Fruit fly (Drosophila melanogaster) whole organism, embryonic: Measurements from ENCODE around the gene CG8891.

Experiments used
- B-H1 ChIP-seq: fragments of 200-800 bp; sonication (Bioruptor generic); IDR thresholded peaks from 3 replicates; pipeline ENCODE4 v1.3.6; 2022; ENCODE audit warnings: missing biosample characterization, missing genetic modification characterization
- CG10147 ChIP-seq: fragments of 200-800 bp; sonication (Bioruptor generic); optimal IDR thresholded peaks from 2 replicates; lab custom pipeline; 2019; ENCODE audit warnings: missing biosample characterization, mild to moderate bottlenecking, missing genetic modification characterization, moderate library complexity
- CG10267 ChIP-seq: fragments of 200-800 bp; sonication (Bioruptor generic); optimal IDR thresholded peaks from 2 replicates; lab custom pipeline; 2018; ENCODE audit warnings: missing biosample characterization, mild to moderate bottlenecking, missing genetic modification characterization, moderate library complexity
- CG11085 ChIP-seq: fragments of 200-800 bp; sonication (Bioruptor generic); IDR thresholded peaks from 2 replicates; pipeline ENCODE4 v1.3.6; 2022; ENCODE audit warnings: missing biosample characterization, missing genetic modification characterization
- CG12104 ChIP-seq: fragments of 200-800 bp; sonication (Bioruptor generic); optimal IDR thresholded peaks from 3 replicates; lab custom pipeline; 2016; ENCODE audit warnings: missing biosample characterization, missing genetic modification characterization
- CG12219 ChIP-seq: fragments of 200-800 bp; sonication (Bioruptor generic); optimal IDR thresholded peaks from 3 replicates; lab custom pipeline; 2018; ENCODE audit warnings: missing biosample characterization, mild to moderate bottlenecking, missing genetic modification characterization
- CG13775 ChIP-seq: fragments of 200-800 bp; sonication (Bioruptor generic); optimal IDR thresholded peaks from 3 replicates; lab custom pipeline; 2017; ENCODE audit warnings: missing biosample characterization, mild to moderate bottlenecking, missing genetic modification characterization
- CG15479 ChIP-seq: fragments of 200-800 bp; sonication (Bioruptor generic); optimal IDR thresholded peaks from 3 replicates; lab custom pipeline; 2019; ENCODE audit warnings: missing biosample characterization, mild to moderate bottlenecking, missing genetic modification characterization, moderate library complexity
- CG17612 ChIP-seq: fragments of 200-800 bp; sonication (Bioruptor generic); IDR thresholded peaks from 2 replicates; pipeline ENCODE4 v1.3.6; 2022; ENCODE audit warnings: missing biosample characterization, missing genetic modification characterization
- CG17912 ChIP-seq: fragments of 200-800 bp; sonication (Bioruptor generic); optimal IDR thresholded peaks from 2 replicates; lab custom pipeline; 2018; ENCODE audit warnings: missing biosample characterization, mild to moderate bottlenecking, missing genetic modification characterization
- CG2116 ChIP-seq: fragments of 200-800 bp; sonication (Bioruptor generic); optimal IDR thresholded peaks from 3 replicates; lab custom pipeline; 2018; ENCODE audit warnings: missing biosample characterization, mild to moderate bottlenecking, missing genetic modification characterization
- CG31365 ChIP-seq: fragments of 200-800 bp; sonication (Bioruptor generic); optimal IDR thresholded peaks from 2 replicates; lab custom pipeline; 2018; ENCODE audit warnings: missing biosample characterization, mild to moderate bottlenecking, missing genetic modification characterization
- CG42726 ChIP-seq: fragments of 200-800 bp; sonication (Bioruptor generic); IDR thresholded peaks from 2 replicates; pipeline ENCODE4 v1.3.6; 2022; ENCODE audit warnings: missing biosample characterization, missing genetic modification characterization; ENCODE audit not compliant: partially characterized antibody
- CG4617 ChIP-seq: fragments of 200-800 bp; sonication (Bioruptor generic); optimal IDR thresholded peaks from 3 replicates; lab custom pipeline; 2016; ENCODE audit warnings: missing biosample characterization, missing genetic modification characterization, borderline replicate concordance
- CG4854 ChIP-seq: fragments of 200-800 bp; sonication (Bioruptor generic); optimal IDR thresholded peaks from 2 replicates; lab custom pipeline; 2016; ENCODE audit warnings: missing biosample characterization, missing genetic modification characterization, inconsistent platforms
- CG6854 ChIP-seq: fragments of 200-800 bp; sonication (Bioruptor generic); optimal IDR thresholded peaks from 3 replicates; lab custom pipeline; 2017; ENCODE audit warnings: missing biosample characterization, mild to moderate bottlenecking, missing genetic modification characterization
- CG7271 ChIP-seq: fragments of 200-800 bp; sonication (Bioruptor generic); optimal IDR thresholded peaks from 2 replicates; lab custom pipeline; 2018; ENCODE audit warnings: missing biosample characterization, mild to moderate bottlenecking, missing genetic modification characterization, moderate library complexity
- Doc3 ChIP-seq: fragments of 200-800 bp; sonication (Bioruptor generic); IDR thresholded peaks from 3 replicates; pipeline ENCODE4 v1.3.6; 2022; ENCODE audit warnings: missing biosample characterization, missing genetic modification characterization; ENCODE audit not compliant: partially characterized antibody
- Dp ChIP-seq: fragments of 200-800 bp; sonication (Bioruptor generic); optimal IDR thresholded peaks from 2 replicates; lab custom pipeline; 2018; ENCODE audit warnings: missing biosample characterization, mild to moderate bottlenecking, missing genetic modification characterization, moderate library complexity
- E2f1 ChIP-seq: fragments of 200-800 bp; sonication (Bioruptor generic); IDR thresholded peaks from 2 replicates; pipeline ENCODE4 v1.3.6; 2022; ENCODE audit warnings: missing biosample characterization, missing genetic modification characterization
- Eip74EF ChIP-seq, 2 experiments: fragments of 200-800 bp in 1 of 2; fragments of >200 bp in 1 of 2; sonication (Bioruptor generic) in 1 of 2; optimal IDR thresholded peaks; 2 replicates each; lab custom pipeline; 2017 to 2019; ENCODE audit warnings: missing biosample characterization in 2 of 2, missing genetic modification characterization in 2 of 2, mild to moderate bottlenecking in 1 of 2, moderate library complexity in 1 of 2
- MESR4 ChIP-seq: fragments of 200-800 bp; sonication (Bioruptor generic); optimal IDR thresholded peaks from 2 replicates; lab custom pipeline; 2018; ENCODE audit warnings: missing biosample characterization, mild to moderate bottlenecking, missing genetic modification characterization, moderate library complexity
- Mes4 ChIP-seq: fragments of 200-800 bp; sonication (Bioruptor generic); optimal IDR thresholded peaks from 2 replicates; lab custom pipeline; 2016; ENCODE audit warnings: missing biosample characterization, missing genetic modification characterization
- NC2α ChIP-seq: fragments of 200-800 bp; sonication (Bioruptor generic); optimal IDR thresholded peaks from 2 replicates; lab custom pipeline; 2016; ENCODE audit warnings: missing biosample characterization, missing genetic modification characterization
- Optix ChIP-seq: fragments of 200-800 bp; sonication (Bioruptor generic); IDR thresholded peaks from 3 replicates; pipeline ENCODE4 v1.3.6; 2022; ENCODE audit warnings: missing biosample characterization, missing genetic modification characterization
- Ssrp ChIP-seq: fragments of 200-800 bp; sonication (Bioruptor generic); optimal IDR thresholded peaks from 2 replicates; lab custom pipeline; 2018; ENCODE audit warnings: missing biosample characterization, mild to moderate bottlenecking, missing genetic modification characterization, moderate library complexity
- bsh ChIP-seq, 2 experiments: fragments of 200-800 bp; sonication (Bioruptor generic); optimal IDR thresholded peaks; 2 replicates each; lab custom pipeline; 2017 to 2018; ENCODE audit warnings: mild to moderate bottlenecking in 2 of 2, missing biosample characterization in 2 of 2, missing genetic modification characterization in 2 of 2, moderate library complexity in 1 of 2
- caup ChIP-seq: fragments of 200-800 bp; sonication (Bioruptor generic); optimal IDR thresholded peaks from 3 replicates; lab custom pipeline; 2017; ENCODE audit warnings: missing biosample characterization, mild to moderate bottlenecking, missing genetic modification characterization, moderate library complexity; ENCODE audit not compliant: severe bottlenecking
- crp ChIP-seq, 2 experiments: fragments of 200-800 bp; sonication (Bioruptor generic); optimal IDR thresholded peaks; 2 replicates in 1 of 2; 3 replicates in 1 of 2; lab custom pipeline; 2017; ENCODE audit warnings: missing biosample characterization in 2 of 2, missing genetic modification characterization in 2 of 2, mild to moderate bottlenecking in 1 of 2, moderate library complexity in 1 of 2
- dimm ChIP-seq: fragments of 200-800 bp; sonication (Bioruptor generic); IDR thresholded peaks from 2 replicates; pipeline ENCODE4 v1.3.6; 2022; ENCODE audit warnings: missing biosample characterization, missing genetic modification characterization
- eyg ChIP-seq: fragments of 200-800 bp; sonication (Bioruptor generic); optimal IDR thresholded peaks from 3 replicates; lab custom pipeline; 2016; ENCODE audit warnings: missing biosample characterization, missing genetic modification characterization
- fd64A ChIP-seq: fragments of 200-800 bp; sonication (Bioruptor generic); optimal IDR thresholded peaks from 3 replicates; lab custom pipeline; 2018; ENCODE audit warnings: missing biosample characterization, mild to moderate bottlenecking, missing genetic modification characterization
- gfzf ChIP-seq: fragments of 200-800 bp; sonication (Bioruptor generic); optimal IDR thresholded peaks from 2 replicates; lab custom pipeline; 2016; ENCODE audit warnings: missing biosample characterization, mild to moderate bottlenecking, missing genetic modification characterization, moderate library complexity
- grn ChIP-seq: fragments of 200-800 bp; sonication (Bioruptor generic); optimal IDR thresholded peaks from 3 replicates; lab custom pipeline; 2017; ENCODE audit warnings: missing biosample characterization, missing genetic modification characterization
- jumu ChIP-seq: fragments of 200-800 bp; sonication (Bioruptor generic); optimal IDR thresholded peaks from 3 replicates; lab custom pipeline; 2016; ENCODE audit warnings: missing biosample characterization, missing genetic modification characterization
- lmd ChIP-seq: fragments of 200-800 bp; sonication (Bioruptor generic); IDR thresholded peaks from 2 replicates; pipeline ENCODE4 v1.3.6; 2022; ENCODE audit warnings: missing biosample characterization, missing genetic modification characterization
- maf-S ChIP-seq: fragments of 200-800 bp; sonication (Bioruptor generic); optimal IDR thresholded peaks from 2 replicates; lab custom pipeline; 2016; ENCODE audit warnings: missing biosample characterization, missing genetic modification characterization
- p53 ChIP-seq: fragments of 200-800 bp; sonication (Bioruptor generic); optimal IDR thresholded peaks from 2 replicates; lab custom pipeline; 2016; ENCODE audit warnings: missing biosample characterization, missing genetic modification characterization
- pzg ChIP-seq: fragments of 200-800 bp; sonication (Bioruptor generic); optimal IDR thresholded peaks from 3 replicates; lab custom pipeline; 2018; ENCODE audit warnings: missing biosample characterization, mild to moderate bottlenecking, missing genetic modification characterization, moderate library complexity
- rib ChIP-seq: fragments of 200-800 bp; sonication (Bioruptor generic); IDR thresholded peaks from 2 replicates; pipeline ENCODE4 v1.3.6; 2022; ENCODE audit warnings: missing biosample characterization, missing genetic modification characterization
- ro ChIP-seq: fragments of 200-800 bp; sonication (Bioruptor generic); IDR thresholded peaks from 2 replicates; pipeline ENCODE4 v1.3.6; 2022; ENCODE audit warnings: missing biosample characterization, missing genetic modification characterization
- schlank ChIP-seq: fragments of 200-800 bp; sonication (Bioruptor generic); optimal IDR thresholded peaks from 2 replicates; lab custom pipeline; 2018; ENCODE audit warnings: missing biosample characterization, mild to moderate bottlenecking, missing genetic modification characterization
- shn ChIP-seq: fragments of 200-800 bp; sonication (Bioruptor generic); optimal IDR thresholded peaks from 3 replicates; lab custom pipeline; 2016; ENCODE audit warnings: missing biosample characterization, missing genetic modification characterization
- slp2 ChIP-seq: fragments of 200-800 bp; sonication (Bioruptor generic); optimal IDR thresholded peaks from 2 replicates; lab custom pipeline; 2016; ENCODE audit warnings: missing biosample characterization, missing genetic modification characterization
- tap ChIP-seq: fragments of 200-800 bp; optimal IDR thresholded peaks from 3 replicates; lab custom pipeline; 2019; ENCODE audit warnings: missing biosample characterization, mild to moderate bottlenecking, missing genetic modification characterization, moderate library complexity
- tio ChIP-seq: fragments of 200-800 bp; sonication (Bioruptor generic); optimal IDR thresholded peaks from 2 replicates; lab custom pipeline; 2017; ENCODE audit warnings: missing biosample characterization, missing genetic modification characterization, inconsistent platforms
- trem ChIP-seq: fragments of 200-800 bp; optimal IDR thresholded peaks from 3 replicates; lab custom pipeline; 2019; ENCODE audit warnings: missing biosample characterization, mild to moderate bottlenecking, missing genetic modification characterization, moderate library complexity
- tx ChIP-seq: fragments of 200-800 bp; sonication (Bioruptor generic); optimal IDR thresholded peaks from 2 replicates; lab custom pipeline; 2016; ENCODE audit warnings: missing biosample characterization, missing genetic modification characterization
- vnd ChIP-seq: fragments of 200-800 bp; sonication (Bioruptor generic); IDR thresholded peaks from 3 replicates; pipeline ENCODE4 v1.3.6; 2022; ENCODE audit warnings: missing biosample characterization, missing genetic modification characterization; ENCODE audit not compliant: partially characterized antibody

The CG8891 gene

DNA sequence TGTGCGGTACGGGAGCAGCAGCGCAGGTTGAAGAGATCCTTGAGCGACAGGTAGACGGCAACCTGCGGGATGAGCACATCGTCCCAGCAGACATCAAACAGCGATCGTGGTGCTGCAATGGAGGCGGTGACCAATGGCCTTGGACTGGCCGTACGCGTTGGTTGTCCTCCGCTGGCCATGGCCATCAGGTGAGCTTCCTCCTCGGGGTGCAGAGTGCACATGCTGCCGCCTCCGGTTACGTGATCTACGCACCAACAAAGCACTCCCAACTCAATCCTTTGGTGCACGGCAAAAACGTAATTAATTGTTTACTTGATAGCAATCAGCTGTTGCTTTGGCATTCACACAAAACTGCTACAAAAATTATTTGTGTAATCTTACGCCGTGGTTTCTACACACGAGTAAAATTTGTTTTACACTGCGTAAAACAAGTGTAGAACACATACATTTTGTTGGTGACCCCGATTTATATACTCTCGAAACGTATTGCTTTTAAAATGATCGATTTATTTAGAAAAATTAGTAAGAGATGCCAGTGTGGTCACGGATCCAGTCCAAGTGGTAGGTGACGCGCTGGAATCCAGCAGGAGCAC, 29.6 kb downstream of the CG8891 start, which contains the start of gene jet (continued):
- TF ChIP-seq tap (tag; lab: Kevin White, UChicago) (no peak), CG17912 (GFP tag; lab: Kevin White, UChicago) (no peak), bsh (GFP tag; optimal IDR thresholded peaks at IDR 0.05; lab: Kevin White, UChicago) (no peak), p53 (GFP tag; lab: Kevin White, UChicago) (no peak), grn (GFP tag; lab: Kevin White, UChicago) (peak; percentile 78), crp (GFP tag; optimal IDR thresholded peaks at IDR 0.05; lab: Kevin White, UChicago) (peak; percentile 78 to 93), maf-S (no peak), fd64A (GFP tag; lab: Kevin White, UChicago) (no peak), trem (tag; lab: Kevin White, UChicago) (no peak), CG12104 (GFP tag; lab: Kevin White, UChicago) (no peak), ro (GFP tag; lab: Robert Waterston, UW) (no peak), lmd (GFP tag; lab: Robert Waterston, UW) (0 out of 2 replicates have a peak, but pooled peaks have one; percentile 5), Eip74EF (GFP tag; optimal IDR thresholded peaks at IDR 0.05; lab: Kevin White, UChicago) (no peak), schlank (tag; lab: Kevin White, UChicago) (no peak), CG31365 (tag; lab: Kevin White, UChicago) (no peak), CG17612 (GFP tag; lab: Robert Waterston, UW) (no peak), dimm (GFP tag; lab: Robert Waterston, UW) (no peak), CG10147 (GFP tag; lab: Kevin White, UChicago) (no peak), CG10267 (tag; lab: Kevin White, UChicago) (no peak), NC2α (GFP tag; lab: Kevin White, UChicago) (no peak), CG4854 (GFP tag; lab: Kevin White, UChicago) (no peak), CG15479 (GFP tag; lab: Kevin White, UChicago) (no peak), Doc3 (GFP tag; lab: Robert Waterston, UW) (no peak), rib (GFP tag; lab: Robert Waterston, UW) (no peak), CG4617 (GFP tag; lab: Kevin White, UChicago) (peak; percentile 53), gfzf (peak; percentile 43), vnd (peak; percentile 43; the same call in 1 of the 3 replicates), jumu (no peak), slp2 (GFP tag; lab: Kevin White, UChicago) (no peak), shn (GFP tag; lab: Kevin White, UChicago) (no peak), B-H1 (GFP tag; lab: Robert Waterston, UW) (no peak), CG13775 (GFP tag; lab: Kevin White, UChicago) (no peak), Optix (GFP tag; lab: Robert Waterston, UW) (no peak), E2f1 (GFP tag; lab: Robert Waterston, UW) (no peak), CG2116 (GFP tag; lab: Kevin White, UChicago) (no peak), caup (GFP tag; lab: Kevin White, UChicago) (no peak), CG7271 (tag; lab: Kevin White, UChicago) (no peak), Dp (GFP tag; lab: Kevin White, UChicago) (peak; percentile 34), Mes4 (no peak), CG12219 (GFP tag; lab: Kevin White, UChicago) (no peak), Ssrp (tag; lab: Kevin White, UChicago) (no peak), CG11085 (GFP tag; lab: Robert Waterston, UW) (no peak), pzg (GFP tag; lab: Kevin White, UChicago) (peak; percentile 51), MESR4 (GFP tag; lab: Kevin White, UChicago) (peak; percentile 65), tio (GFP tag; lab: Kevin White, UChicago) (no peak), eyg (GFP tag; lab: Kevin White, UChicago) (no peak), tx (GFP tag; lab: Kevin White, UChicago) (no peak), CG42726 (peak; percentile 63), CG6854 (GFP tag; lab: Kevin White, UChicago) (no peak)
